Worm (Caenorhabditis elegans) whole organism, mixed stage, embryonic: ENCODE measurements around the gene C15B12.1.

Experiments
- ces-1 ChIP-seq: fragments of 150-350 bp; optimal IDR thresholded peaks from 2 replicates; lab custom pipeline; 2014; ENCODE audit warnings: missing biosample characterization, missing genetic modification reagents, missing genetic modification characterization
- flh-1 ChIP-seq: fragments of 200-800 bp; sonication (Bioruptor generic); optimal IDR thresholded peaks from 2 replicates; lab custom pipeline; 2018; ENCODE audit warnings: mild to moderate bottlenecking, missing genetic modification characterization, moderate library complexity, missing compliant biosample characterization

DNA sequence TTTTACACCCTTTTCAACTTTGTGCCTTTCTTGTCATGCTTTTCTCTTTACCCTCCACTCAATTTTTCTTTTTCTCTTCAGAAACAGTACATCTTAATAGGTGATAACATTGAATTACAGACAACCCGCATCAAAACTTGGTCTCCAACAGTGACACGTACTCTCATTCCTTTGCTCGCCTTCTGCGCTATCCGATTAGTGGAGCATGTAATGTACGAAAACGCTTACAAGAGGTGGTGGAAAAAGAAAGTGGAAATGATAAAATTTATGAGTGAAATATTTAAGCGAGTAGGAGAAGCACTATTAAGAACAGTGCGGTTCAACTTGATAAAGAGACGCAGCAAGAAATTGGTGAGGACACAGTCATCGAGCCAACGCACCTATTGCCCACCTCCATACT, 20.0 kb upstream of the C15B12.1 start, which contains the start of gene pept-1:
- no peak for TF ChIP-seq flh-1 (GFP tag; lab: Kevin White, UChicago)
- no peak for TF ChIP-seq ces-1 (GFP tag; lab: Kevin White, UChicago)
